Fruit fly (Drosophila melanogaster): ENCODE data around the gene Las.

Las gene

DNA sequence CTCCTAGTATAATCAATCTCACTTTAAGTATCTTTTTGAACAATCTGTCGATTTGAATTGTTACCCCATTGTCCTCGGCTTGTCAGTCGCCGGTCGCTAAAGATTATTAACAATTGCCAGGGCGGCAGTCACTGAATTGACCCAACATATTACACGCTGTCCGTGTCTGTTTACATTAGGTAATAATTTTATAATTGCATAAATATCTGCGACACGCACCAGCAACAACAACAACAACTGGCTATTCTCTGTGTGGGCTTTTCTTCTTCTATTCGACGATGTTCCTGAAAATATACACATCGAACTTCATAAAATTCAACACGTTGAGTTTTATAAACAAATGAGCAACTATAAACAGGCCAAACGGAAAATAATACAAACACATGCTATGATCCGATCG, 16.6 kb upstream of the Las start:
- TF ChIP-seq CG4360 (GFP tag; IDR thresholded peaks at IDR 0.05) (peak; percentile 58; the same call in 1 of the 2 replicates), aop (GFP tag; IDR thresholded peaks at IDR 0.05) (no peak), sens (GFP tag) (peak; percentile 22), CG17361 (GFP tag; IDR thresholded peaks at IDR 0.05) (no peak), Adf1 (GFP tag; IDR thresholded peaks at IDR 0.05) (no peak), odd (GFP tag; optimal IDR thresholded peaks at IDR 0.05) (no peak), chinmo (GFP tag; IDR thresholded peaks at IDR 0.05; ENCODE audit: partially characterized antibody) (0 out of 4 replicates have a peak, but pooled peaks have one; percentile 30), Pdp1 (GFP tag; optimal IDR thresholded peaks at IDR 0.05) (peak in 1 of 2 experiments; percentile 56)

DNA sequence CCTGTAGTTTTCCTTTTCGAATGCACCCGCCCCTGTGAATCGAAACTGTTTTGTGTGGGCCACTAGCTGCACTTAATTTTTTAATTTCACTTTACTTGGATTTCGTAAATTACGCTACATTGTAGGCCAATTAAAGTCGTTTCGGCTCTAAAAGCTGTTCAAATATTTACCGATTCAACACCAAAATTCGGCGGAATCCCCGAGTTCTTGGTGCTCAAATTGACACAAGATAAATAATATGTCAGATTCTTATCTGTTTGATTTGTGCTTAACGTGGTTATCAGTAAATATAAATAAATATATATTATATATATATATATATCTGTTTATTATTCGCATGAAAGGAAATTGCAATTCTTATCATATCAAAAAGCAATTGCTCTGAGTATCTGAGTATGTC, 15.8 kb upstream of the Las start:
- TF ChIP-seq CG6654 (GFP tag; optimal IDR thresholded peaks at IDR 0.05), result no peak
- TF ChIP-seq pan (optimal IDR thresholded peaks at IDR 0.05), result no peak
- no peak for TF ChIP-seq pan (GFP tag; optimal IDR thresholded peaks at IDR 0.05 in 1 of 2, IDR thresholded peaks at IDR 0.05 in 1 of 2)
- no peak for TF ChIP-seq Hr3 (GFP tag; optimal IDR thresholded peaks at IDR 0.05)
- no peak for TF ChIP-seq Hr39 (optimal IDR thresholded peaks at IDR 0.05)
- no peak for TF ChIP-seq ERR (GFP tag; optimal IDR thresholded peaks at IDR 0.05)
- TF ChIP-seq dmrt11E (tag; optimal IDR thresholded peaks at IDR 0.05), result no peak
- peak; percentile 69 for TF ChIP-seq CG6765 (GFP tag; optimal IDR thresholded peaks at IDR 0.05)
- no peak for TF ChIP-seq CHES-1-like (GFP tag; optimal IDR thresholded peaks at IDR 0.05)
- peak; percentile 30 for TF ChIP-seq B-H2 (GFP tag; optimal IDR thresholded peaks at IDR 0.05)
- no peak for TF ChIP-seq usp (GFP tag; optimal IDR thresholded peaks at IDR 0.05)
- TF ChIP-seq Adf1 (GFP tag; IDR thresholded peaks at IDR 0.05), result no peak
- TF ChIP-seq Hey (tag; optimal IDR thresholded peaks at IDR 0.05), result no peak
- peak; percentile 66 for TF ChIP-seq CG2678 (tag; optimal IDR thresholded peaks at IDR 0.05)
- TF ChIP-seq psq (GFP tag; optimal IDR thresholded peaks at IDR 0.05), result no peak
- peak; percentile 26 for TF ChIP-seq CG8924 (tag; optimal IDR thresholded peaks at IDR 0.05)
- no peak for TF ChIP-seq CG5245 (GFP tag; optimal IDR thresholded peaks at IDR 0.05)
- TF ChIP-seq HLH4C (GFP tag; IDR thresholded peaks at IDR 0.05; ENCODE audit: partially characterized antibody), result no peak
- TF ChIP-seq CG15479 (GFP tag; optimal IDR thresholded peaks at IDR 0.05), result no peak
- no peak for TF ChIP-seq sob (GFP tag; IDR thresholded peaks at IDR 0.05)
- TF ChIP-seq CG33213 (GFP tag; optimal IDR thresholded peaks at IDR 0.05), result no peak
- no peak for TF ChIP-seq pnt (GFP tag; optimal IDR thresholded peaks at IDR 0.05)
- TF ChIP-seq Awh (GFP tag; IDR thresholded peaks at IDR 0.05), result no peak
- no peak for TF ChIP-seq wdn (GFP tag; IDR thresholded peaks at IDR 0.05)
- TF ChIP-seq sim (GFP tag; IDR thresholded peaks at IDR 0.05), result no peak
- TF ChIP-seq Asciz (GFP tag; optimal IDR thresholded peaks at IDR 0.05), result peak; percentile 47
- TF ChIP-seq MTF-1 (GFP tag; optimal IDR thresholded peaks at IDR 0.05; ENCODE audit: borderline replicate concordance), result peak; percentile 80
- TF ChIP-seq slp2 (GFP tag; optimal IDR thresholded peaks at IDR 0.05), result no peak
- TF ChIP-seq CG8281 (tag; optimal IDR thresholded peaks at IDR 0.05), result no peak
- no peak for TF ChIP-seq zfh2 (GFP tag; optimal IDR thresholded peaks at IDR 0.05)
- no peak for TF ChIP-seq CG16815 (GFP tag; optimal IDR thresholded peaks at IDR 0.05)
- TF ChIP-seq CG9876 (GFP tag; optimal IDR thresholded peaks at IDR 0.05), result no peak
- TF ChIP-seq exex (tag; optimal IDR thresholded peaks at IDR 0.05), result peak; percentile 28
- TF ChIP-seq CG14710 (tag; optimal IDR thresholded peaks at IDR 0.05), result no peak
- no peak for TF ChIP-seq CG4730 (GFP tag; IDR thresholded peaks at IDR 0.05)
- no peak for TF ChIP-seq CG2889 (GFP tag; IDR thresholded peaks at IDR 0.05)
- TF ChIP-seq cwo (GFP tag; optimal IDR thresholded peaks at IDR 0.05), result no peak
- TF ChIP-seq schlank (tag; optimal IDR thresholded peaks at IDR 0.05), result peak; percentile 63
- TF ChIP-seq fd96Cb (tag; optimal IDR thresholded peaks at IDR 0.05), result no peak
- TF ChIP-seq disco-r (GFP tag; optimal IDR thresholded peaks at IDR 0.05), result no peak
- TF ChIP-seq CG7786 (GFP tag; optimal IDR thresholded peaks at IDR 0.05), result no peak
- no peak for TF ChIP-seq CG12236 (GFP tag; optimal IDR thresholded peaks at IDR 0.05)
- peak; percentile 52 for TF ChIP-seq HHEX (GFP tag; optimal IDR thresholded peaks at IDR 0.05)
- TF ChIP-seq toy (GFP tag; IDR thresholded peaks at IDR 0.05), result no peak

All from whole organism, embryonic.